Worm (Caenorhabditis elegans) whole organism, late embryonic: ENCODE measurements around the gene F13B6.2.

Experiments
- F13H6.1 ChIP-seq: sonication (generic microtip); optimal IDR thresholded peaks from 2 replicates; lab custom pipeline; 2016; ENCODE audit warnings: missing genetic modification characterization, missing compliant biosample characterization
- K02D7.2 ChIP-seq: sonication (generic microtip); optimal IDR thresholded peaks from 2 replicates; lab custom pipeline; 2017; ENCODE audit warnings: mild to moderate bottlenecking, missing genetic modification characterization, missing compliant biosample characterization
- ama-1 ChIP-seq: fragments of 150-350 bp; optimal IDR thresholded peaks from 2 replicates; lab custom pipeline; 2014
- ceh-18 ChIP-seq: sonication (generic microtip); optimal IDR thresholded peaks from 2 replicates; lab custom pipeline; 2016; ENCODE audit warnings: missing genetic modification characterization, missing compliant biosample characterization
- ceh-19 ChIP-seq: fragments of 200-800 bp; sonication (Bioruptor generic); optimal IDR thresholded peaks from 2 replicates; lab custom pipeline; 2018; ENCODE audit warnings: mild to moderate bottlenecking, missing genetic modification characterization, missing compliant biosample characterization
- ceh-22 ChIP-seq: sonication (generic microtip); optimal IDR thresholded peaks from 2 replicates; lab custom pipeline; 2017; ENCODE audit warnings: missing biosample characterization, missing genetic modification characterization
- ceh-30 ChIP-seq: fragments of 150-350 bp; optimal IDR thresholded peaks from 2 replicates; lab custom pipeline; 2014; ENCODE audit warnings: missing biosample characterization, missing genetic modification characterization
- ceh-45 ChIP-seq: fragments of 200-800 bp; sonication (Bioruptor generic); IDR thresholded peaks from 2 replicates; pipeline ENCODE4 v1.3.6; 2022; ENCODE audit warnings: missing genetic modification reagents, missing genetic modification characterization, missing compliant biosample characterization
- ceh-9 ChIP-seq: sonication (generic microtip); optimal IDR thresholded peaks from 2 replicates; lab custom pipeline; 2016; ENCODE audit warnings: mild to moderate bottlenecking, missing genetic modification characterization, inconsistent platforms, missing compliant biosample characterization
- dmd-4 ChIP-seq: sonication (generic microtip); optimal IDR thresholded peaks from 2 replicates; lab custom pipeline; 2016; ENCODE audit warnings: borderline replicate concordance, missing genetic modification characterization, missing compliant biosample characterization
- elt-2 ChIP-seq: sonication (generic microtip); optimal IDR thresholded peaks from 2 replicates; lab custom pipeline; 2016; ENCODE audit warnings: missing genetic modification reagents, missing genetic modification characterization, missing compliant biosample characterization
- ets-4 ChIP-seq: sonication (generic microtip); optimal IDR thresholded peaks from 2 replicates; lab custom pipeline; 2016; ENCODE audit warnings: missing genetic modification characterization, missing compliant biosample characterization
- eyg-1 ChIP-seq: sonication (generic microtip); optimal IDR thresholded peaks from 2 replicates; lab custom pipeline; 2016; ENCODE audit warnings: missing genotype, missing genetic modification characterization, missing compliant biosample characterization
- fax-1 ChIP-seq: sonication (generic microtip); optimal IDR thresholded peaks from 2 replicates; lab custom pipeline; 2016; ENCODE audit warnings: missing genotype, missing genetic modification characterization, missing compliant biosample characterization
- fkh-6 ChIP-seq: sonication (generic microtip); optimal IDR thresholded peaks from 2 replicates; lab custom pipeline; 2016; ENCODE audit warnings: missing genetic modification characterization, missing compliant biosample characterization
- gmeb-2 ChIP-seq: sonication (generic microtip); optimal IDR thresholded peaks from 2 replicates; lab custom pipeline; 2016; ENCODE audit warnings: missing genetic modification characterization, inconsistent platforms, missing compliant biosample characterization
- hlh-30 ChIP-seq: sonication (generic microtip); optimal IDR thresholded peaks from 2 replicates; lab custom pipeline; 2017; ENCODE audit warnings: antibody characterized with exemption, missing genetic modification characterization, missing compliant biosample characterization; ENCODE audit not compliant: insufficient read depth
- hlh-6 ChIP-seq: sonication (generic microtip); optimal IDR thresholded peaks from 2 replicates; lab custom pipeline; 2016; ENCODE audit warnings: missing genotype, missing genetic modification characterization, missing compliant biosample characterization
- lim-6 ChIP-seq: sonication (generic microtip); optimal IDR thresholded peaks from 2 replicates; lab custom pipeline; 2016; ENCODE audit warnings: missing genetic modification characterization, missing compliant biosample characterization
- mec-3 ChIP-seq: sonication (generic microtip); optimal IDR thresholded peaks from 2 replicates; lab custom pipeline; 2016; ENCODE audit warnings: borderline replicate concordance, missing genetic modification characterization, missing compliant biosample characterization
- nfya-1 ChIP-seq: sonication (generic microtip); optimal IDR thresholded peaks from 2 replicates; lab custom pipeline; 2017; ENCODE audit warnings: missing genetic modification characterization, mild to moderate bottlenecking, missing compliant biosample characterization, antibody characterized with exemption, moderate library complexity
- nhr-11 ChIP-seq: fragments of 150-350 bp; optimal IDR thresholded peaks from 2 replicates; lab custom pipeline; 2014; ENCODE audit warnings: missing biosample characterization, missing genetic modification characterization
- nhr-232 ChIP-seq: sonication (generic microtip); optimal IDR thresholded peaks from 2 replicates; lab custom pipeline; 2016; ENCODE audit warnings: missing genetic modification characterization, missing compliant biosample characterization
- npax-4 ChIP-seq: sonication (generic microtip); optimal IDR thresholded peaks from 2 replicates; lab custom pipeline; 2016; ENCODE audit warnings: missing genetic modification characterization, missing compliant biosample characterization
- odd-2 ChIP-seq: sonication (generic microtip); optimal IDR thresholded peaks from 2 replicates; lab custom pipeline; 2017; ENCODE audit warnings: antibody characterized with exemption, mild to moderate bottlenecking, missing genetic modification characterization, missing compliant biosample characterization
- pag-3 ChIP-seq: sonication (generic microtip); optimal IDR thresholded peaks from 2 replicates; lab custom pipeline; 2016; ENCODE audit warnings: missing compliant biosample characterization, missing genetic modification characterization, borderline replicate concordance
- pha-4 ChIP-seq: fragments of 150-350 bp; optimal IDR thresholded peaks from 2 replicates; lab custom pipeline; 2018; ENCODE audit warnings: missing biosample characterization, missing genetic modification reagents, missing genetic modification characterization
- pqm-1 ChIP-seq: sonication (generic microtip); optimal IDR thresholded peaks from 2 replicates; lab custom pipeline; 2016; ENCODE audit warnings: missing genetic modification characterization, missing compliant biosample characterization
- pros-1 ChIP-seq: fragments of 150-350 bp; optimal IDR thresholded peaks from 2 replicates; lab custom pipeline; 2014; ENCODE audit warnings: missing biosample characterization, missing genetic modification reagents, missing genetic modification characterization
- ref-2 ChIP-seq: sonication (generic microtip); optimal IDR thresholded peaks from 2 replicates; lab custom pipeline; 2016; ENCODE audit warnings: missing genetic modification characterization, missing compliant biosample characterization
- rnt-1 ChIP-seq: sonication (generic microtip); optimal IDR thresholded peaks from 2 replicates; lab custom pipeline; 2016; ENCODE audit warnings: missing genetic modification characterization, missing compliant biosample characterization
- sdc-2 ChIP-seq: sonication (generic microtip); optimal IDR thresholded peaks from 2 replicates; lab custom pipeline; 2016; ENCODE audit warnings: missing genotype, missing genetic modification characterization, missing compliant biosample characterization
- sox-2 ChIP-seq: fragments of 200-800 bp; sonication (Bioruptor generic); IDR thresholded peaks from 2 replicates; pipeline ENCODE4 v1.3.6; 2022; ENCODE audit warnings: missing genetic modification reagents, missing genetic modification characterization, missing compliant biosample characterization
- sox-4 ChIP-seq: sonication (generic microtip); optimal IDR thresholded peaks from 2 replicates; lab custom pipeline; 2017; ENCODE audit warnings: mild to moderate bottlenecking, missing genetic modification characterization, inconsistent platforms, missing compliant biosample characterization
- syd-9 ChIP-seq: sonication (generic microtip); optimal IDR thresholded peaks from 2 replicates; lab custom pipeline; 2016; ENCODE audit warnings: mild to moderate bottlenecking, missing genetic modification characterization, moderate library complexity, missing compliant biosample characterization
- tbx-2 ChIP-seq: sonication (generic microtip); optimal IDR thresholded peaks from 2 replicates; lab custom pipeline; 2016; ENCODE audit warnings: missing genetic modification characterization, missing compliant biosample characterization
- tbx-7 ChIP-seq: sonication (generic microtip); optimal IDR thresholded peaks from 2 replicates; lab custom pipeline; 2016; ENCODE audit warnings: missing genotype, missing genetic modification characterization, missing compliant biosample characterization
- unc-55 ChIP-seq: sonication (generic microtip); optimal IDR thresholded peaks from 2 replicates; lab custom pipeline; 2017; ENCODE audit warnings: missing biosample characterization, missing genetic modification reagents, missing genetic modification characterization
- zip-5 ChIP-seq: sonication (generic microtip); optimal IDR thresholded peaks from 2 replicates; lab custom pipeline; 2016; ENCODE audit warnings: missing genetic modification characterization, missing compliant biosample characterization

Gene F13B6.2

DNA sequence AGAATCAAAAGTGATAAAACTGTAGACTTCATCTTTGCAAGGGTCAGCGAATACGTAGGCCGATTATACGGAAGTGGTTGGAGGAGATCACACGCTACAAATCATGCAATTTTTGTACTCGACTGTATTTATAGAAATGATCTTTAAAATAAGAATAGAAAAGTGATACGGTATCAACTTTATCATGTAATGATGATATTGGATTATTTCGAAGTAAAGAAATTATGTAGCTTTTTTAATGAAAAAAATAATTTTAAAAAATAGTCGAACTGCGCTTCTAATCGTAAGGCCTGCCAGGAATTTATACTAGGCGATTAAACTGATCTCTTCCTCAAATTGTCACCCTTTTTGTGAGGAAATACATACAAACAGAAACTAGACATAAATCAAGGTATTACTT lies 26.3 kb downstream of the F13B6.2 start, which contains the start of gene B0496.11:
Gene B0496.11 (minus strand): TSS at position 101 of the 400 bp plus-strand sequence.
- TF ChIP-seq ceh-18 (tag; lab: Kevin White, UChicago), result no peak
- TF ChIP-seq rnt-1 (tag; lab: Kevin White, UChicago), result no peak
- TF ChIP-seq F13H6.1 (tag; lab: Kevin White, UChicago), result no peak
- no peak for TF ChIP-seq ref-2 (tag; lab: Kevin White, UChicago)
- no peak for TF ChIP-seq pqm-1
- TF ChIP-seq elt-2, result no peak
- no peak for TF ChIP-seq unc-55 (GFP tag; lab: Kevin White, UChicago)
- TF ChIP-seq, all 69 proteins: peak for 0

ce11 chrIV:7428998-7429397 lies 31.1 kb downstream of the F13B6.2 start:
- TF ChIP-seq unc-55 (GFP tag; lab: Kevin White, UChicago) (peak; percentile 69), rnt-1 (tag; lab: Kevin White, UChicago) (peak; percentile 23), pros-1 (tag; lab: Kevin White, UChicago) (no peak), ceh-18 (tag; lab: Kevin White, UChicago) (peak; percentile 6)

DNA sequence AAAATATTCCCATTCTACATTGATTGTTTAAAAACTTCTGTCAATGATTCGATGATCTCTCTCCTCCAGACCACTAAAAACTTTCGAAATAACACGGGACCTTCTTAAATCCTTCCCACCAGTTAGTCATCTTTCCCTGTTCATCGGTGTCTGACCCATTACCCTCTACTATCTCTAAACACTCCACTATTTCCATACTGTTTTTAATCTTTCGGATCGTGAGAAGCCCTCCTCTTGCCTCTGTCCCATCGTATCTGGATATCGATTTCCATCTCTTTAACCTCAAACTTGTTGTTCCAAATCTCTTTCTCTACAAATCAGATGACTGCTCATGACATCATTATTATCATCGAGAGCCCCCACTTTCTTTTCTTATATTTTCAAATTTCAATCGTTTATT lies 31.8 kb downstream of the F13B6.2 start:
- TF ChIP-seq npax-4 (tag; lab: Kevin White, UChicago), result no peak

DNA sequence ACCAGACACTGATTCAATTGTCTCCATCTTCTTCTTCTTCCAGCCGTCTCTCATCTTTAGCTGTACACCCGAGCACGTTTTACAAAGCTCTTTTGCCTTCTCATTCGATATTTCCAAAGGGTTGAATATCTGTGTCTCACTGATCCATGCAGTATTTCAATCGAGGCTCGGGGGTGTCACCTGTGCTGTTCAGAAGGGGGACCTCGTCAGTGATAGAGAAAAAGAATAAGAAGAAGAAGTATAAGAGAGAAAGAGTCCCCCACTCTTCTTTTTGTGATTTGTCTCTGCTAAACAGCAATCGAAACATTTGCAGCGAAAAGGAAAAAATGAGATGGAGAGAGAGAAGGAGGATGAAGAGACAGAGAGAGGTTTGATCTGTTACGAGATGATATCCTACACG lies 34.1 kb downstream of the F13B6.2 start:
- TF ChIP-seq nhr-11 (tag; lab: Kevin White, UChicago) (no peak), fax-1 (tag; lab: Kevin White, UChicago) (no peak), sdc-2 (tag; lab: Kevin White, UChicago) (no peak), ceh-22 (tag; lab: Kevin White, UChicago) (no peak), mec-3 (no peak), lim-6 (no peak), zip-5 (tag; lab: Kevin White, UChicago) (no peak), ceh-9 (no peak), ceh-19 (GFP tag; lab: Kevin White, UChicago) (no peak), unc-55 (GFP tag; lab: Kevin White, UChicago) (peak; percentile 73), pag-3 (tag; lab: Kevin White, UChicago) (no peak), ref-2 (tag; lab: Kevin White, UChicago) (no peak), tbx-2 (no peak), ceh-18 (tag; lab: Kevin White, UChicago) (peak; percentile 87), ama-1 (lab: Kevin White, UChicago) (no peak), rnt-1 (tag; lab: Kevin White, UChicago) (peak; percentile 51), fkh-6 (tag; lab: Kevin White, UChicago) (no peak), nfya-1 (tag; lab: Kevin White, UChicago) (no peak), gmeb-2 (tag; lab: Kevin White, UChicago) (no peak), nhr-232 (no peak), sox-2 (GFP tag; lab: Robert Waterston, UW) (no peak), ceh-45 (GFP tag; lab: Robert Waterston, UW) (no peak), hlh-6 (tag; lab: Kevin White, UChicago) (no peak)

DNA sequence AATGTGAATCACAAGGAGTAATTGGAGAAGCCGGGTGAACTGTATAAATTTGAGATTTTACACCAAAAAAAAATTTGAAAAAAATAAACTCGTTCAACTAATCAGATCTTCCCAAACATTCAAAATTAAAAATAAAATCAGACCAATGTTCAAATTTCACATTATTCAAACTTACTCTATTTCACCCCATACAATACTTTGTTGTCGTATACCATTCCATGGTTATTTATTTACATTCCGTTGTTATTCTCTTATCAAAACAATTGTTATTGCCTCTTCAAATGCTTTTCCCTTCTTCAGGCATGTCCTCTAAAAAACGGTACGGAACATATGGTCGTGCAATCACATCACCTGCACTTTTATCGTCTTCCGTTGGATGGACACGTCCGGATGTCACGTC lies 35.9 kb downstream of the F13B6.2 start, which contains the start of gene unc-82:
Gene unc-82 (plus strand): TSS at position 301 of the 400 bp plus-strand sequence.
- no peak for TF ChIP-seq ceh-45 (GFP tag; lab: Robert Waterston, UW)
- TF ChIP-seq pha-4 (tag; lab: Kevin White, UChicago), result no peak
- no peak for TF ChIP-seq dmd-4 (tag; lab: Kevin White, UChicago)
- no peak for TF ChIP-seq unc-55 (GFP tag; lab: Kevin White, UChicago)
- no peak for TF ChIP-seq fkh-6 (tag; lab: Kevin White, UChicago)
- no peak for TF ChIP-seq ets-4
- no peak for TF ChIP-seq tbx-7
- no peak for TF ChIP-seq lim-6
- no peak for TF ChIP-seq syd-9 (tag; lab: Kevin White, UChicago)
- TF ChIP-seq nhr-11 (tag; lab: Kevin White, UChicago), result no peak
- TF ChIP-seq ceh-30, result no peak
- no peak for TF ChIP-seq odd-2 (tag; lab: Kevin White, UChicago)
- TF ChIP-seq sox-4 (tag; lab: Kevin White, UChicago), result no peak
- TF ChIP-seq eyg-1 (tag; lab: Kevin White, UChicago), result no peak
- no peak for TF ChIP-seq sdc-2 (tag; lab: Kevin White, UChicago)
- no peak for TF ChIP-seq rnt-1 (tag; lab: Kevin White, UChicago)
- TF ChIP-seq K02D7.2 (tag; lab: Kevin White, UChicago), result no peak
- TF ChIP-seq hlh-30 (tag; lab: Kevin White, UChicago), result no peak
